Fruit fly (Drosophila melanogaster) whole organism, wandering third instar larva: ENCODE data around the gene Faf2.

Source experiments
- br ChIP-seq: fragments of 200-800 bp; sonication (Bioruptor generic); optimal IDR thresholded peaks from 2 replicates; lab custom pipeline; 2016; ENCODE audit warnings: missing biosample characterization, missing genetic modification characterization
- brk ChIP-seq: fragments of 200-800 bp; sonication (Bioruptor generic); optimal IDR thresholded peaks from 2 replicates; lab custom pipeline; 2016; ENCODE audit warnings: missing biosample characterization, mild to moderate bottlenecking, missing genetic modification characterization
- fru ChIP-seq: fragments of 200-800 bp; sonication (Bioruptor generic); optimal IDR thresholded peaks from 3 replicates; lab custom pipeline; 2016; ENCODE audit warnings: missing biosample characterization, mild to moderate bottlenecking, missing genetic modification characterization
- h ChIP-seq: fragments of 200-800 bp; sonication (Bioruptor generic); optimal IDR thresholded peaks from 3 replicates; lab custom pipeline; 2016; ENCODE audit warnings: missing biosample characterization, mild to moderate bottlenecking, missing genetic modification characterization
- lola ChIP-seq: fragments of >200 bp; optimal IDR thresholded peaks from 2 replicates; lab custom pipeline; 2017; ENCODE audit warnings: missing biosample characterization, missing genetic modification characterization
- rgr ChIP-seq: fragments of 200-800 bp; sonication (Bioruptor generic); optimal IDR thresholded peaks from 3 replicates; lab custom pipeline; 2016; ENCODE audit warnings: missing biosample characterization, mild to moderate bottlenecking, missing genetic modification characterization

DNA sequence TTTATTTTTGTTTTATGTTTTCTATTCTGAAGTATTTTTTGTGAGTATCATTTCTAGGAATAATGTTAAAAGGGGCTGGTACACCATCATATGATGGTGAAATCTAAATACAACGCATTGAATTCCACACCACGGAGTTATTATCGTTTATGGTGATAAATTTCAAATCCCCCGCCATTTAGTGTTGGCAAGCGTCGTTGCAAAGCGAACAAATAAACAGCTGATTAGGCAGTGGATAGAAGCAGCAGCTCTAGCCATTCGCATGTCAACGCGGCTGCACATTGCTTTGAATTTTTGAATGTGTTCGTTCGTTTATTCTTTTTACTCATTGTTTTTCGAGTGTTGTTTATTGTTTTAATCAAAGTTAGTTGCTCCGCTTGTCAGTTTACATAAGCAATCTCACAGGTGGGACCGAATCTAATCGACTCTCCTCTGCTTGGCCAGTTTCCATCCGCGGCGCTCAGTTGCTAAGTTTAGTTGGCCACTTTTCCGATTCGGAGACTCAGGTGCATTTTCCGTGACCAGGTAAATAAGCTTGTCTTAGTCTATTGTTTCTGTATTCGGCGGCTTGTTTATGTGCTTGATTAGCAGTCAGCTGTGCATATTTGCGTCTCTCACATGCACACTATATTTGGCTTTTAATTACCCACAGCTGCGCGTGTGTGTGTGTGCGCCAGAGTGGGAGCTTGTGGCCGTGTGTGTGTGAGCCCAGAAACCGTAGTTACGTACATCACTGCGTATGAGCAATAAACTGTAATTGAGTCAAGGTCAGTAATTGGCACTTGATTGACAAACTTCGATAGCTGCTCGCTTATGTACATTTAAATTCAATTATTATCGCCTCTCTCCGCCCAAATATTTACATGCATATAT is 31.3 kb downstream of the Faf2 start, which contains the start of the genes Mst36Fa and CG31751:
- peak; percentile 61 for TF ChIP-seq rgr (GFP tag; lab: Kevin White, UChicago)
- no peak for TF ChIP-seq lola (GFP tag; lab: Kevin White, UChicago)
- no peak for TF ChIP-seq brk (GFP tag; lab: Kevin White, UChicago)
- TF ChIP-seq h (GFP tag; lab: Kevin White, UChicago): peak; percentile 66
- peak; percentile 34 for TF ChIP-seq fru (GFP tag; lab: Kevin White, UChicago)
- peak; percentile 56 for TF ChIP-seq br (GFP tag; lab: Kevin White, UChicago)
